Worm (Caenorhabditis elegans) whole organism, mixed stage, embryonic: ENCODE results near the gene fbxb-2.

Experiments
- M03D4.4 ChIP-seq: sonication (generic microtip); optimal IDR thresholded peaks from 2 replicates; lab custom pipeline; 2017; ENCODE audit warnings: mild to moderate bottlenecking, missing genetic modification characterization, missing compliant biosample characterization
- ceh-43 ChIP-seq: fragments of 200-800 bp; sonication (Bioruptor generic); optimal IDR thresholded peaks from 2 replicates; lab custom pipeline; 2018; ENCODE audit warnings: mild to moderate bottlenecking, missing genetic modification characterization, moderate library complexity, missing compliant biosample characterization
- drap-1 ChIP-seq: fragments of 200-800 bp; sonication (Bioruptor generic); optimal IDR thresholded peaks from 3 replicates; lab custom pipeline; 2018; ENCODE audit warnings: mild to moderate bottlenecking, missing genetic modification characterization, missing compliant biosample characterization
- lin-13 ChIP-seq: fragments of 150-350 bp; optimal IDR thresholded peaks from 2 replicates; lab custom pipeline; 2014; ENCODE audit warnings: missing biosample characterization, missing genetic modification characterization
- lsy-2 ChIP-seq: fragments of 150-350 bp; optimal IDR thresholded peaks from 2 replicates; lab custom pipeline; 2014; ENCODE audit warnings: missing biosample characterization, missing genetic modification characterization
- nhr-12 ChIP-seq: fragments of 150-350 bp; optimal IDR thresholded peaks from 2 replicates; lab custom pipeline; 2014; ENCODE audit warnings: missing biosample characterization, missing genetic modification characterization
- sem-2 ChIP-seq: fragments of 200-800 bp; sonication (Bioruptor generic); optimal IDR thresholded peaks from 2 replicates; lab custom pipeline; 2018; ENCODE audit warnings: mild to moderate bottlenecking, missing genetic modification characterization, missing compliant biosample characterization
- unc-39 ChIP-seq: fragments of 150-350 bp; optimal IDR thresholded peaks from 2 replicates; lab custom pipeline; 2014; ENCODE audit warnings: missing biosample characterization, missing genetic modification characterization

DNA sequence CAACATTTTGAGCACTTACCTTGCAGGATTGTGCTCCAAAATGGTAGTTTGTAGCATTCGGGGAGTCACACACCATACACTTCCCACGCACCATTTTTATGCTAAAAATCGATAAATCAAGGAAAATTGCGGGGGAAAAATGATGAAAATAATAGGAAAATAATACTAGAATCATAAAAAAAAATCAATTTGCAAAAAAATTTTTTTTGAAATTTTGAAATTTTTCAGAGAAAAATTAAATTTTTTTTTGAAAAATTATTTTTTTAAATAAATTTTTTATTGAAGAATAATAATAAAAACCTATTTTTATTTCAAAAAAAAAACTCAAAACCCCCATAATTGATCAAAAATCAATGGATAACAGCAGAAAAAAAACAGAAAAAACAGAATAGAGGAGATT is 25.3 kb downstream of the fbxb-2 start, which contains the start of gene nhr-79:
- TF ChIP-seq ceh-43 (no peak), sem-2 (GFP tag; lab: Kevin White, UChicago) (no peak), unc-39 (tag; lab: Kevin White, UChicago) (no peak), M03D4.4 (no peak), nhr-12 (tag; lab: Kevin White, UChicago) (no peak), drap-1 (GFP tag; lab: Kevin White, UChicago) (no peak), lsy-2 (no peak), lin-13 (tag; lab: Kevin White, UChicago) (no peak)
